Fruit fly (Drosophila melanogaster) whole organism, pupa: ENCODE results near the gene Pcp.

Experiments used
- CG12605 ChIP-seq: fragments of 200-800 bp; sonication (Bioruptor generic); IDR thresholded peaks from 2 replicates; pipeline ENCODE4 v1.3.6; 2022; ENCODE audit warnings: missing biosample characterization, missing genetic modification characterization
- CG13204 ChIP-seq: fragments of 200-800 bp; sonication (Bioruptor generic); optimal IDR thresholded peaks from 2 replicates; lab custom pipeline; 2018; ENCODE audit warnings: missing biosample characterization, mild to moderate bottlenecking, missing genetic modification characterization, moderate library complexity
- CG15710 ChIP-seq: fragments of 200-800 bp; sonication (Bioruptor generic); optimal IDR thresholded peaks from 2 replicates; lab custom pipeline; 2018; ENCODE audit warnings: missing biosample characterization, mild to moderate bottlenecking, missing genetic modification characterization, moderate library complexity
- CG17806 ChIP-seq: fragments of 200-800 bp; sonication (Bioruptor generic); optimal IDR thresholded peaks from 2 replicates; lab custom pipeline; 2018; ENCODE audit warnings: missing biosample characterization, mild to moderate bottlenecking, missing genetic modification characterization, moderate library complexity
- CG34367 ChIP-seq: fragments of 200-800 bp; sonication (Bioruptor generic); optimal IDR thresholded peaks from 2 replicates; lab custom pipeline; 2018; ENCODE audit warnings: missing biosample characterization, mild to moderate bottlenecking, missing genetic modification characterization
- CG8159 ChIP-seq: fragments of 200-800 bp; sonication (Bioruptor generic); optimal IDR thresholded peaks from 3 replicates; lab custom pipeline; 2018; ENCODE audit warnings: missing biosample characterization, mild to moderate bottlenecking, missing genetic modification characterization, moderate library complexity
- CG8301 ChIP-seq: fragments of 200-800 bp; sonication (Bioruptor generic); optimal IDR thresholded peaks from 2 replicates; lab custom pipeline; 2018; ENCODE audit warnings: missing biosample characterization, mild to moderate bottlenecking, missing genetic modification characterization
- CG9948 ChIP-seq: fragments of 200-800 bp; sonication (Bioruptor generic); optimal IDR thresholded peaks from 2 replicates; lab custom pipeline; 2018; ENCODE audit warnings: missing biosample characterization, mild to moderate bottlenecking, missing genetic modification characterization, moderate library complexity
- D1 ChIP-seq: fragments of 200-800 bp; sonication (Bioruptor generic); optimal IDR thresholded peaks from 2 replicates; lab custom pipeline; 2018; ENCODE audit warnings: missing biosample characterization, mild to moderate bottlenecking, missing genetic modification characterization, moderate library complexity
- EcR ChIP-seq: fragments of 200-800 bp; sonication (Bioruptor generic); optimal IDR thresholded peaks from 3 replicates; lab custom pipeline; 2019; ENCODE audit warnings: missing biosample characterization, missing genetic modification characterization, mild to moderate bottlenecking, moderate library complexity, missing genetic modification reagents
- Pif1A ChIP-seq: fragments of 200-800 bp; sonication (Bioruptor generic); optimal IDR thresholded peaks from 3 replicates; lab custom pipeline; 2016; ENCODE audit warnings: missing biosample characterization, missing genetic modification characterization
- gl ChIP-seq: fragments of 200-800 bp; sonication (Bioruptor generic); optimal IDR thresholded peaks from 2 replicates; lab custom pipeline; 2018; ENCODE audit warnings: missing biosample characterization, mild to moderate bottlenecking, missing genetic modification characterization
- rn ChIP-seq: fragments of 200-800 bp; sonication (Bioruptor generic); IDR thresholded peaks from 2 replicates; pipeline ENCODE4 v1.3.6; 2022; ENCODE audit warnings: missing biosample characterization, missing genetic modification characterization

- TF ChIP-seq CG34367 (no peak), CG12605 (GFP tag; lab: Robert Waterston, UW) (no peak), rn (GFP tag; lab: Robert Waterston, UW) (peak; percentile 30; the same call in 1 of the 2 replicates), EcR (GFP tag; lab: Kevin White, UChicago) (no peak), CG17806 (tag; lab: Kevin White, UChicago) (peak; percentile 33), CG9948 (tag; lab: Kevin White, UChicago) (peak; percentile 49), CG15710 (tag; lab: Kevin White, UChicago) (peak; percentile 5), Pif1A (GFP tag; lab: Kevin White, UChicago) (peak; percentile 71), CG13204 (GFP tag; lab: Kevin White, UChicago) (no peak), gl (no peak), D1 (tag; lab: Kevin White, UChicago) (no peak), CG8301 (tag; lab: Kevin White, UChicago) (peak; percentile 58), CG8159 (peak; percentile 39)
Measured at dm6 chr2L:7039342-7039684, 17.8 kb downstream of the Pcp start.
